Worm (Caenorhabditis elegans): ENCODE results near the gene srx-73.

- no peak for TF ChIP-seq nhr-237 (tag; optimal IDR thresholded peaks at IDR 0.05)
- no peak for TF ChIP-seq ceh-16 (tag; optimal IDR thresholded peaks at IDR 0.05)
- TF ChIP-seq ztf-4 (tag; optimal IDR thresholded peaks at IDR 0.05) = no peak
- TF ChIP-seq egl-27 (tag; optimal IDR thresholded peaks at IDR 0.05) = no peak
- no peak for TF ChIP-seq nhr-25 (tag; optimal IDR thresholded peaks at IDR 0.05)
Observed at ce11 chrV:4674506-4674905, 9.0 kb upstream of the srx-73 start, which contains the start of gene K03B4.8.
